Fruit fly (Drosophila melanogaster) whole organism, prepupa: ENCODE data around the gene AstCC.

Experiments
- Blimp-1 ChIP-seq: fragments of 200-800 bp; sonication (Bioruptor generic); optimal IDR thresholded peaks from 3 replicates; lab custom pipeline; 2017; ENCODE audit warnings: missing biosample characterization, missing genetic modification characterization, mild to moderate bottlenecking, moderate library complexity, missing genetic modification reagents
- CG11294 ChIP-seq: fragments of 200-800 bp; sonication (Bioruptor generic); IDR thresholded peaks from 2 replicates; pipeline ENCODE4 v1.3.6; 2022; ENCODE audit warnings: missing biosample characterization, missing genetic modification characterization
- CG11762 ChIP-seq: fragments of 200-800 bp; sonication (Bioruptor generic); optimal IDR thresholded peaks from 3 replicates; lab custom pipeline; 2016; ENCODE audit warnings: missing biosample characterization, missing genetic modification characterization; ENCODE audit not compliant: insufficient read depth
- CG15336 ChIP-seq: fragments of 200-800 bp; sonication (Bioruptor generic); IDR thresholded peaks from 2 replicates; pipeline ENCODE4 v1.3.6; 2022; ENCODE audit warnings: missing biosample characterization, missing genetic modification characterization
- CG1621 ChIP-seq: fragments of 200-800 bp; sonication (Bioruptor generic); optimal IDR thresholded peaks from 3 replicates; lab custom pipeline; 2018; ENCODE audit warnings: missing biosample characterization, mild to moderate bottlenecking, missing genetic modification characterization
- CG3032 ChIP-seq: fragments of 200-800 bp; optimal IDR thresholded peaks from 2 replicates; lab custom pipeline; 2019; ENCODE audit warnings: missing biosample characterization, mild to moderate bottlenecking, missing genetic modification characterization, moderate library complexity
- CG34406 ChIP-seq: fragments of 200-800 bp; sonication (Bioruptor generic); optimal IDR thresholded peaks from 3 replicates; lab custom pipeline; 2016; ENCODE audit warnings: missing biosample characterization, missing genetic modification characterization
- CG3919 ChIP-seq: fragments of 200-800 bp; sonication (Bioruptor generic); optimal IDR thresholded peaks from 3 replicates; lab custom pipeline; 2016; ENCODE audit warnings: missing biosample characterization, missing genetic modification characterization
- CG4318 ChIP-seq: fragments of 200-800 bp; sonication (Bioruptor generic); optimal IDR thresholded peaks from 3 replicates; lab custom pipeline; 2017; ENCODE audit warnings: missing biosample characterization, mild to moderate bottlenecking, missing genetic modification characterization
- CG6163 ChIP-seq: fragments of 200-800 bp; sonication (Bioruptor generic); IDR thresholded peaks from 3 replicates; pipeline ENCODE4 v1.3.6; 2022; ENCODE audit warnings: missing biosample characterization, missing genetic modification characterization
- CG6276 ChIP-seq: fragments of 200-800 bp; sonication (Bioruptor generic); optimal IDR thresholded peaks from 2 replicates; lab custom pipeline; 2017; ENCODE audit warnings: missing biosample characterization, mild to moderate bottlenecking, missing genetic modification characterization
- CG6792 ChIP-seq: fragments of 200-800 bp; sonication (Bioruptor generic); optimal IDR thresholded peaks from 3 replicates; lab custom pipeline; 2016; ENCODE audit warnings: missing biosample characterization, missing genetic modification characterization
- CG6808 ChIP-seq: fragments of 200-800 bp; sonication (Bioruptor generic); optimal IDR thresholded peaks from 3 replicates; lab custom pipeline; 2017; ENCODE audit warnings: missing biosample characterization, missing genetic modification characterization, mild to moderate bottlenecking, moderate library complexity, missing genetic modification reagents
- CG6854 ChIP-seq: fragments of 200-800 bp; sonication (Bioruptor generic); optimal IDR thresholded peaks from 2 replicates; lab custom pipeline; 2017; ENCODE audit warnings: missing biosample characterization, mild to moderate bottlenecking, missing genetic modification characterization
- CG8119 ChIP-seq: fragments of 200-800 bp; sonication (Bioruptor generic); IDR thresholded peaks from 3 replicates; pipeline ENCODE4 v1.3.6; 2022; ENCODE audit warnings: missing biosample characterization, missing genetic modification characterization
- CG8632 ChIP-seq: fragments of 200-800 bp; sonication (Bioruptor generic); optimal IDR thresholded peaks from 3 replicates; lab custom pipeline; 2016; ENCODE audit warnings: missing biosample characterization, missing genetic modification characterization
- Eip93F ChIP-seq: fragments of 200-800 bp; sonication (Bioruptor generic); optimal IDR thresholded peaks from 2 replicates; lab custom pipeline; 2016; ENCODE audit warnings: missing biosample characterization, mild to moderate bottlenecking, missing genetic modification characterization
- Ets21C ChIP-seq: fragments of 200-800 bp; sonication (Bioruptor generic); optimal IDR thresholded peaks from 3 replicates; lab custom pipeline; 2016; ENCODE audit warnings: missing biosample characterization, missing genetic modification characterization
- Ets96B ChIP-seq: fragments of 200-800 bp; optimal IDR thresholded peaks from 2 replicates; lab custom pipeline; 2019; ENCODE audit warnings: missing biosample characterization, mild to moderate bottlenecking, missing genetic modification characterization, moderate library complexity
- Gug ChIP-seq: fragments of 200-800 bp; sonication (Bioruptor generic); IDR thresholded peaks from 2 replicates; pipeline ENCODE4 v1.3.6; 2022; ENCODE audit warnings: missing biosample characterization, missing genetic modification characterization
- Hr38 ChIP-seq: sonication (Bioruptor generic); optimal IDR thresholded peaks from 2 replicates; lab custom pipeline; 2016; ENCODE audit warnings: missing biosample characterization, missing genetic modification characterization
- Lpt ChIP-seq: fragments of 200-800 bp; sonication (Bioruptor generic); optimal IDR thresholded peaks from 3 replicates; lab custom pipeline; 2016; ENCODE audit warnings: missing biosample characterization, missing genetic modification characterization
- Met ChIP-seq: fragments of 200-800 bp; sonication (Bioruptor generic); optimal IDR thresholded peaks from 3 replicates; lab custom pipeline; 2016; ENCODE audit warnings: missing biosample characterization, missing genetic modification characterization
- OdsH ChIP-seq: fragments of 200-800 bp; sonication (Bioruptor generic); optimal IDR thresholded peaks from 3 replicates; lab custom pipeline; 2016; ENCODE audit warnings: missing biosample characterization, missing genetic modification characterization
- Sox14 ChIP-seq: fragments of 200-800 bp; sonication (Bioruptor generic); optimal IDR thresholded peaks from 3 replicates; lab custom pipeline; 2016; ENCODE audit warnings: missing biosample characterization, missing genetic modification characterization
- Sox15 ChIP-seq: fragments of 200-800 bp; sonication (Bioruptor generic); optimal IDR thresholded peaks from 3 replicates; lab custom pipeline; 2016; ENCODE audit warnings: missing biosample characterization, missing genetic modification characterization
- cyc ChIP-seq: fragments of 200-800 bp; sonication (Bioruptor generic); optimal IDR thresholded peaks from 3 replicates; lab custom pipeline; 2016; ENCODE audit warnings: missing biosample characterization, missing genetic modification characterization
- dac ChIP-seq: fragments of 200-800 bp; sonication (Bioruptor generic); optimal IDR thresholded peaks from 2 replicates; lab custom pipeline; 2017; ENCODE audit warnings: missing biosample characterization, mild to moderate bottlenecking, missing genetic modification characterization
- dsx ChIP-seq: fragments of 200-800 bp; optimal IDR thresholded peaks from 3 replicates; lab custom pipeline; 2019; ENCODE audit warnings: missing biosample characterization, mild to moderate bottlenecking, missing genetic modification characterization, moderate library complexity; ENCODE audit not compliant: poor library complexity, severe bottlenecking
- eg ChIP-seq: fragments of 200-800 bp; sonication (Bioruptor generic); IDR thresholded peaks from 3 replicates; pipeline ENCODE4 v1.3.6; 2022; ENCODE audit warnings: missing biosample characterization, missing genetic modification characterization
- esn ChIP-seq: fragments of 200-800 bp; sonication (Bioruptor generic); optimal IDR thresholded peaks from 2 replicates; lab custom pipeline; 2016; ENCODE audit warnings: missing biosample characterization, mild to moderate bottlenecking, missing genetic modification characterization, moderate library complexity
- fd59A ChIP-seq: fragments of 200-800 bp; sonication (Bioruptor generic); optimal IDR thresholded peaks from 2 replicates; lab custom pipeline; 2017; ENCODE audit warnings: missing biosample characterization, mild to moderate bottlenecking, missing genetic modification characterization, missing genetic modification reagents
- lz ChIP-seq: fragments of 200-800 bp; sonication (Bioruptor generic); optimal IDR thresholded peaks from 3 replicates; lab custom pipeline; 2016; ENCODE audit warnings: missing biosample characterization, missing genetic modification characterization
- net ChIP-seq: fragments of 200-800 bp; sonication (Bioruptor generic); optimal IDR thresholded peaks from 3 replicates; lab custom pipeline; 2016; ENCODE audit warnings: missing biosample characterization, missing genetic modification characterization
- pdm3 ChIP-seq: fragments of 200-800 bp; sonication (Bioruptor generic); optimal IDR thresholded peaks from 3 replicates; lab custom pipeline; 2016; ENCODE audit warnings: missing biosample characterization, missing genetic modification characterization
- salr ChIP-seq, 2 experiments: fragments of 200-800 bp; sonication (Bioruptor generic); optimal IDR thresholded peaks; 3 replicates each; lab custom pipeline; 2016 to 2018; ENCODE audit warnings: missing biosample characterization in 2 of 2, missing genetic modification characterization in 2 of 2, mild to moderate bottlenecking in 1 of 2
- ss ChIP-seq, 2 experiments: fragments of 200-800 bp; sonication (Bioruptor generic); optimal IDR thresholded peaks; 2 replicates in 1 of 2; 3 replicates in 1 of 2; lab custom pipeline; 2017 to 2018; ENCODE audit warnings: mild to moderate bottlenecking in 2 of 2, missing biosample characterization in 2 of 2, missing genetic modification characterization in 2 of 2, moderate library complexity in 1 of 2
- svp ChIP-seq: fragments of 200-800 bp; sonication (Bioruptor generic); peaks from one replicate; lab custom pipeline; 2016; ENCODE audit warnings: missing biosample characterization, missing genetic modification characterization
- topi ChIP-seq: fragments of 200-800 bp; sonication (Bioruptor generic); optimal IDR thresholded peaks from 3 replicates; lab custom pipeline; 2016; ENCODE audit warnings: missing biosample characterization, missing genetic modification characterization
- vri ChIP-seq: fragments of 200-800 bp; sonication (Bioruptor generic); optimal IDR thresholded peaks from 3 replicates; lab custom pipeline; 2016; ENCODE audit warnings: missing biosample characterization, mild to moderate bottlenecking, missing genetic modification characterization

AstCC gene

dm6 chr2L:11051644-11052492 is 33.2 kb downstream of the AstCC start (continued):
- TF ChIP-seq CG11762 (GFP tag; lab: Kevin White, UChicago) (no peak), CG6792 (GFP tag; lab: Kevin White, UChicago) (peak; percentile 23), vri (GFP tag; lab: Kevin White, UChicago) (no peak), Blimp-1 (no peak), CG34406 (GFP tag; lab: Kevin White, UChicago) (peak; percentile 43), CG6854 (GFP tag; lab: Kevin White, UChicago) (no peak), Gug (GFP tag; lab: Robert Waterston, UW) (no peak), svp (peak; percentile 58), dsx (GFP tag; lab: Kevin White, UChicago) (peak; percentile 26), CG6276 (no peak), ss (GFP tag; optimal IDR thresholded peaks at IDR 0.05; lab: Kevin White, UChicago) (peak in 1 of 2 experiments; percentile 96), fd59A (GFP tag; lab: Kevin White, UChicago) (peak; percentile 24), net (GFP tag; lab: Kevin White, UChicago) (no peak), Ets96B (tag; lab: Kevin White, UChicago) (peak; percentile 54), esn (GFP tag; lab: Kevin White, UChicago) (peak; percentile 31), cyc (GFP tag; lab: Kevin White, UChicago) (no peak), CG15336 (GFP tag; lab: Robert Waterston, UW) (no peak), salr (GFP tag; optimal IDR thresholded peaks at IDR 0.05; lab: Kevin White, UChicago) (no peak), CG8119 (GFP tag; lab: Robert Waterston, UW) (no peak), CG11294 (GFP tag; lab: Robert Waterston, UW) (no peak), Lpt (GFP tag; lab: Kevin White, UChicago) (no peak), CG1621 (tag; lab: Kevin White, UChicago) (peak; percentile 40), CG6163 (peak; percentile 16; the same call in 1 of the 3 replicates), Met (GFP tag; lab: Kevin White, UChicago) (peak; percentile 54), pdm3 (GFP tag; lab: Kevin White, UChicago) (peak; percentile 30), eg (0 out of 3 replicates have a peak, but pooled peaks have one; percentile 25), CG3919 (GFP tag; lab: Kevin White, UChicago) (peak; percentile 37), CG8632 (GFP tag; lab: Kevin White, UChicago) (peak; percentile 44), Eip93F (GFP tag; lab: Kevin White, UChicago) (no peak), topi (no peak)
- TF ChIP-seq, all 60 proteins: peak for 32

- TF ChIP-seq topi, result no peak
- no peak for TF ChIP-seq OdsH (GFP tag; lab: Kevin White, UChicago)
- no peak for TF ChIP-seq CG6792 (GFP tag; lab: Kevin White, UChicago)
- TF ChIP-seq CG11762 (GFP tag; lab: Kevin White, UChicago), result no peak
- no peak for TF ChIP-seq lz (GFP tag; lab: Kevin White, UChicago)
- TF ChIP-seq CG6808 (GFP tag; lab: Kevin White, UChicago), result no peak
- TF ChIP-seq CG3032 (tag; lab: Kevin White, UChicago), result no peak
- TF ChIP-seq Lpt (GFP tag; lab: Kevin White, UChicago), result no peak
- no peak for TF ChIP-seq dac (GFP tag; lab: Kevin White, UChicago)
- TF ChIP-seq dsx (GFP tag; lab: Kevin White, UChicago), result no peak
- TF ChIP-seq net (GFP tag; lab: Kevin White, UChicago), result no peak
- no peak for TF ChIP-seq Ets21C (GFP tag; lab: Kevin White, UChicago)
- TF ChIP-seq Blimp-1, result no peak
- TF ChIP-seq CG4318 (GFP tag; lab: Kevin White, UChicago), result no peak
- no peak for TF ChIP-seq Sox14 (GFP tag; lab: Kevin White, UChicago)
- no peak for TF ChIP-seq eg
- no peak for TF ChIP-seq Hr38 (GFP tag; lab: Kevin White, UChicago)
- TF ChIP-seq CG6163, result no peak
- no peak for TF ChIP-seq esn (GFP tag; lab: Kevin White, UChicago)
- TF ChIP-seq Sox15 (GFP tag; lab: Kevin White, UChicago), result no peak
These were observed 35.3 kb downstream of the AstCC start for dm6 chr2L:11049723-11050122.
